Fruit fly (Drosophila melanogaster): Measurements from ENCODE around the gene Hmgcl.
A peak's percentile ranks its signal among the peaks of the same experiment; 100 is the strongest.

The Hmgcl gene

dm6 chr2L:6966309-6966708 is 6.1 kb downstream of the Hmgcl start (continued):
- TF ChIP-seq CG15011 (GFP tag; optimal IDR thresholded peaks at IDR 0.05) (no peak), CG2875 (GFP tag; optimal IDR thresholded peaks at IDR 0.05) (no peak), lov (optimal IDR thresholded peaks at IDR 0.05) (no peak), lov (GFP tag; IDR thresholded peaks at IDR 0.05) (no peak), zen2 (GFP tag; IDR thresholded peaks at IDR 0.05; ENCODE audit: partially characterized antibody) (no peak), sug (tag; optimal IDR thresholded peaks at IDR 0.05) (peak; percentile 5), MESR4 (GFP tag; optimal IDR thresholded peaks at IDR 0.05) (peak; percentile 43), HmgD (GFP tag; optimal IDR thresholded peaks at IDR 0.05) (peak; percentile 2)

- TF ChIP-seq CG18011 (GFP tag; optimal IDR thresholded peaks at IDR 0.05): no peak
- no peak for TF ChIP-seq ap (GFP tag; IDR thresholded peaks at IDR 0.05)
- TF ChIP-seq wor (GFP tag; IDR thresholded peaks at IDR 0.05): no peak
- TF ChIP-seq sr (GFP tag; IDR thresholded peaks at IDR 0.05): no peak
- no peak for TF ChIP-seq dmrt99B (tag; optimal IDR thresholded peaks at IDR 0.05)
- TF ChIP-seq CG17912 (GFP tag; optimal IDR thresholded peaks at IDR 0.05): no peak
- TF ChIP-seq CG10979 (tag; optimal IDR thresholded peaks at IDR 0.05): no peak
- no peak for TF ChIP-seq dati (GFP tag; IDR thresholded peaks at IDR 0.05)
- TF ChIP-seq CG34422 (GFP tag; IDR thresholded peaks at IDR 0.05): peak; percentile 51; the same call in 1 of the 3 replicates
- no peak for TF ChIP-seq NfI (GFP tag; optimal IDR thresholded peaks at IDR 0.05)
- no peak for TF ChIP-seq ems (GFP tag; optimal IDR thresholded peaks at IDR 0.05)
- no peak for TF ChIP-seq Xrp1 (GFP tag; IDR thresholded peaks at IDR 0.05)
- peak; percentile 99 for TF ChIP-seq zen2 (GFP tag; IDR thresholded peaks at IDR 0.05; ENCODE audit: partially characterized antibody)
- TF ChIP-seq nmo (GFP tag; optimal IDR thresholded peaks at IDR 0.05): peak; percentile 50
- TF ChIP-seq Dref (GFP tag; IDR thresholded peaks at IDR 0.05): peak; percentile 93
- peak; percentile 26 for TF ChIP-seq CG10267 (tag; optimal IDR thresholded peaks at IDR 0.05)
- TF ChIP-seq HLHmδ (GFP tag; optimal IDR thresholded peaks at IDR 0.05): no peak
- peak; percentile 73 for TF ChIP-seq Abd-B (GFP tag; optimal IDR thresholded peaks at IDR 0.05)
- TF ChIP-seq seq (GFP tag; IDR thresholded peaks at IDR 0.05): no peak
- no peak for TF ChIP-seq fd102C (GFP tag; optimal IDR thresholded peaks at IDR 0.05)
- TF ChIP-seq CG15479 (GFP tag; optimal IDR thresholded peaks at IDR 0.05): no peak
- TF ChIP-seq h (optimal IDR thresholded peaks at IDR 0.05): no peak
- TF ChIP-seq CG6272 (GFP tag; IDR thresholded peaks at IDR 0.05): peak; percentile 80
- no peak for TF ChIP-seq ab (GFP tag; optimal IDR thresholded peaks at IDR 0.05)
- peak; percentile 98 for TF ChIP-seq BEAF-32 (GFP tag; optimal IDR thresholded peaks at IDR 0.05)
- no peak for TF ChIP-seq ham (GFP tag; IDR thresholded peaks at IDR 0.05)
- TF ChIP-seq CG3995 (GFP tag; optimal IDR thresholded peaks at IDR 0.05): peak; percentile 99
- TF ChIP-seq CG12236 (GFP tag; optimal IDR thresholded peaks at IDR 0.05): no peak
- no peak for TF ChIP-seq Hr78 (GFP tag; optimal IDR thresholded peaks at IDR 0.05)
- TF ChIP-seq prd (optimal IDR thresholded peaks at IDR 0.05): no peak
- TF ChIP-seq prd (GFP tag; IDR thresholded peaks at IDR 0.05): no peak; the same call in 2 of the 3 replicates
- no peak for TF ChIP-seq Six4 (GFP tag; optimal IDR thresholded peaks at IDR 0.05)
- peak; percentile 0 for TF ChIP-seq dm (GFP tag; optimal IDR thresholded peaks at IDR 0.05)
- peak; percentile 100 for TF ChIP-seq CG6791 (GFP tag; IDR thresholded peaks at IDR 0.05; ENCODE audit: partially characterized antibody)
- peak; percentile 11 for TF ChIP-seq bcd (GFP tag; optimal IDR thresholded peaks at IDR 0.05)
- TF ChIP-seq H2.0 (GFP tag; IDR thresholded peaks at IDR 0.05): no peak
- TF ChIP-seq Fer2 (tag; optimal IDR thresholded peaks at IDR 0.05): no peak
- TF ChIP-seq fru (optimal IDR thresholded peaks at IDR 0.05): no peak
- no peak for TF ChIP-seq Tbp (GFP tag; optimal IDR thresholded peaks at IDR 0.05)
- no peak for TF ChIP-seq CG4854 (GFP tag; optimal IDR thresholded peaks at IDR 0.05)
- no peak for TF ChIP-seq cg (GFP tag; optimal IDR thresholded peaks at IDR 0.05)
- TF ChIP-seq slp2 (GFP tag; optimal IDR thresholded peaks at IDR 0.05): no peak
- no peak for TF ChIP-seq salm (tag; optimal IDR thresholded peaks at IDR 0.05)
These were observed 7.3 kb downstream of the Hmgcl start, which contains the start of gene Sumo for dm6 chr2L:6967422-6968012. TSS of gene Sumo (minus strand) at chr2L:6967644.
